Worm (Caenorhabditis elegans) whole organism, L4/young adult: ENCODE measurements around the gene neg-1.
A peak's percentile ranks its signal among the peaks of the same experiment; 100 is the strongest.

Source experiments
- W03F9.2 ChIP-seq: fragments of 150-350 bp; optimal IDR thresholded peaks from 2 replicates; lab custom pipeline; 2014; ENCODE audit warnings: missing biosample characterization, missing genetic modification characterization
- dao-5 ChIP-seq: sonication (generic microtip); optimal IDR thresholded peaks from 2 replicates; lab custom pipeline; 2016; ENCODE audit warnings: missing genotype, missing genetic modification characterization, moderate library complexity, missing compliant biosample characterization

- TF ChIP-seq W03F9.2 (tag; lab: Kevin White, UChicago), result peak; percentile 11
- TF ChIP-seq dao-5 (tag; lab: Kevin White, UChicago), result no peak
Measured at ce11 chrV:4375807-4376564, 1.3 kb upstream of the neg-1 start, which contains the start of gene F32D1.7.
